Worm (Caenorhabditis elegans): ENCODE results near the gene srv-15.

- TF ChIP-seq lin-13 (GFP tag; optimal IDR thresholded peaks at IDR 0.05), result no peak
- TF ChIP-seq ama-1 (optimal IDR thresholded peaks at IDR 0.05), result no peak
- TF ChIP-seq lin-11 (tag; optimal IDR thresholded peaks at IDR 0.05), result no peak
- TF ChIP-seq ZK546.5 (tag; optimal IDR thresholded peaks at IDR 0.05), result no peak
- no peak for TF ChIP-seq nhr-12 (tag; optimal IDR thresholded peaks at IDR 0.05)
- no peak for TF ChIP-seq unc-39 (tag; optimal IDR thresholded peaks at IDR 0.05)
Measured at ce11 chrIV:15861499-15861898, 44.9 kb upstream of the srv-15 start.
